Fruit fly (Drosophila melanogaster) whole organism, embryonic: Measurements from ENCODE around the gene CG43850.

ENCODE experiments used
- Atf6 ChIP-seq: fragments of 200-800 bp; sonication (Bioruptor generic); IDR thresholded peaks from 2 replicates; pipeline ENCODE4 v1.3.6; 2022; ENCODE audit warnings: missing biosample characterization, missing genetic modification characterization
- B-H2 ChIP-seq: fragments of 200-800 bp; sonication (Bioruptor generic); optimal IDR thresholded peaks from 2 replicates; lab custom pipeline; 2018; ENCODE audit warnings: missing biosample characterization, mild to moderate bottlenecking, missing genetic modification characterization
- CG11093 ChIP-seq: fragments of 200-800 bp; sonication (Bioruptor generic); IDR thresholded peaks from 3 replicates; pipeline ENCODE4 v1.3.6; 2022; ENCODE audit warnings: missing biosample characterization, missing genetic modification characterization
- CG12744 ChIP-seq: fragments of 200-800 bp; sonication (Bioruptor generic); optimal IDR thresholded peaks from 2 replicates; lab custom pipeline; 2016; ENCODE audit warnings: missing biosample characterization, missing genetic modification characterization
- CG13296 ChIP-seq: fragments of 200-800 bp; sonication (Bioruptor generic); optimal IDR thresholded peaks from 3 replicates; lab custom pipeline; 2018; ENCODE audit warnings: missing biosample characterization, mild to moderate bottlenecking, missing genetic modification characterization
- CG14050 ChIP-seq: fragments of 200-800 bp; sonication (Bioruptor generic); IDR thresholded peaks from 3 replicates; pipeline ENCODE4 v1.3.6; 2022; ENCODE audit warnings: missing biosample characterization, missing genetic modification characterization
- CG14441 ChIP-seq: fragments of 200-800 bp; sonication (Bioruptor generic); IDR thresholded peaks from 2 replicates; pipeline ENCODE4 v1.3.6; 2022; ENCODE audit warnings: missing biosample characterization, missing genetic modification characterization
- CG15479 ChIP-seq: fragments of 200-800 bp; sonication (Bioruptor generic); optimal IDR thresholded peaks from 3 replicates; lab custom pipeline; 2019; ENCODE audit warnings: missing biosample characterization, mild to moderate bottlenecking, missing genetic modification characterization, moderate library complexity
- CG17385 ChIP-seq: fragments of 200-800 bp; sonication (Bioruptor generic); optimal IDR thresholded peaks from 3 replicates; lab custom pipeline; 2018; ENCODE audit warnings: missing biosample characterization, mild to moderate bottlenecking, missing genetic modification characterization
- CG17568 ChIP-seq: fragments of 200-800 bp; sonication (Bioruptor generic); optimal IDR thresholded peaks from 2 replicates; lab custom pipeline; 2018; ENCODE audit warnings: missing biosample characterization, mild to moderate bottlenecking, missing genetic modification characterization, moderate library complexity
- CG17829 ChIP-seq: fragments of 200-800 bp; optimal IDR thresholded peaks from 2 replicates; lab custom pipeline; 2019; ENCODE audit warnings: missing biosample characterization, mild to moderate bottlenecking, missing genetic modification characterization, moderate library complexity
- CG18476 ChIP-seq: fragments of 200-800 bp; sonication (Bioruptor generic); optimal IDR thresholded peaks from 2 replicates; lab custom pipeline; 2016; ENCODE audit warnings: missing biosample characterization, mild to moderate bottlenecking, missing genetic modification characterization
- CG2129 ChIP-seq: fragments of 200-800 bp; sonication (Bioruptor generic); IDR thresholded peaks from 2 replicates; pipeline ENCODE4 v1.3.6; 2022; ENCODE audit warnings: missing biosample characterization, missing genetic modification characterization; ENCODE audit not compliant: partially characterized antibody
- CG32772 ChIP-seq: fragments of 200-800 bp; sonication (Bioruptor generic); IDR thresholded peaks from 2 replicates; pipeline ENCODE4 v1.3.6; 2022; ENCODE audit warnings: missing biosample characterization, missing genetic modification characterization
- CG3407 ChIP-seq: fragments of 200-800 bp; sonication (Bioruptor generic); optimal IDR thresholded peaks from 2 replicates; lab custom pipeline; 2018; ENCODE audit warnings: missing biosample characterization, mild to moderate bottlenecking, missing genetic modification characterization
- CG4424 ChIP-seq: fragments of 200-800 bp; sonication (Bioruptor generic); optimal IDR thresholded peaks from 3 replicates; lab custom pipeline; 2016; ENCODE audit warnings: missing biosample characterization, missing genetic modification characterization
- CG4730 ChIP-seq: fragments of 200-800 bp; sonication (Bioruptor generic); IDR thresholded peaks from 2 replicates; pipeline ENCODE4 v1.3.6; 2022; ENCODE audit warnings: missing biosample characterization, missing genetic modification characterization
- CG4820 ChIP-seq: fragments of 200-800 bp; sonication (Bioruptor generic); optimal IDR thresholded peaks from 3 replicates; lab custom pipeline; 2016; ENCODE audit warnings: missing biosample characterization, missing genetic modification characterization
- CG6272 ChIP-seq: fragments of 200-800 bp; sonication (Bioruptor generic); IDR thresholded peaks from 2 replicates; pipeline ENCODE4 v1.3.6; 2022; ENCODE audit warnings: missing biosample characterization, missing genetic modification characterization
- CG6854 ChIP-seq: fragments of 200-800 bp; sonication (Bioruptor generic); optimal IDR thresholded peaks from 3 replicates; lab custom pipeline; 2017; ENCODE audit warnings: missing biosample characterization, mild to moderate bottlenecking, missing genetic modification characterization
- CG7357 ChIP-seq: fragments of 200-800 bp; sonication (Bioruptor generic); IDR thresholded peaks from 3 replicates; pipeline ENCODE4 v1.3.6; 2022; ENCODE audit warnings: missing biosample characterization, missing genetic modification characterization
- CG7372 ChIP-seq: fragments of 200-800 bp; sonication (Bioruptor generic); IDR thresholded peaks from 2 replicates; pipeline ENCODE4 v1.3.6; 2022; ENCODE audit warnings: missing biosample characterization, missing genetic modification characterization
- CG9437 ChIP-seq: fragments of 200-800 bp; sonication (Bioruptor generic); optimal IDR thresholded peaks from 2 replicates; lab custom pipeline; 2018; ENCODE audit warnings: missing biosample characterization, mild to moderate bottlenecking, missing genetic modification characterization
- Dp ChIP-seq: fragments of 200-800 bp; sonication (Bioruptor generic); optimal IDR thresholded peaks from 2 replicates; lab custom pipeline; 2018; ENCODE audit warnings: missing biosample characterization, mild to moderate bottlenecking, missing genetic modification characterization, moderate library complexity
- Drgx ChIP-seq: fragments of 200-800 bp; sonication (Bioruptor generic); IDR thresholded peaks from 2 replicates; pipeline ENCODE4 v1.3.6; 2022; ENCODE audit warnings: missing biosample characterization, missing genetic modification characterization
- GATAe ChIP-seq: fragments of 200-800 bp; sonication (Bioruptor generic); conservative IDR thresholded peaks from 2 replicates; pipeline ENCODE4 v1.3.6; 2022; ENCODE audit warnings: missing biosample characterization, missing genetic modification characterization
- H2.0 ChIP-seq: fragments of 200-800 bp; sonication (Bioruptor generic); IDR thresholded peaks from 2 replicates; pipeline ENCODE4 v1.3.6; 2022; ENCODE audit warnings: missing biosample characterization, missing genetic modification characterization
- Hr78 ChIP-seq, 2 experiments: fragments of 200-800 bp in 1 of 2; fragments of >200 bp in 1 of 2; sonication (Bioruptor generic) in 1 of 2; optimal IDR thresholded peaks; 2 replicates each; lab custom pipeline; 2017 to 2019; ENCODE audit warnings: missing biosample characterization in 2 of 2, missing genetic modification characterization in 2 of 2, mild to moderate bottlenecking in 1 of 2, moderate library complexity in 1 of 2
- MTF-1 ChIP-seq: fragments of 200-800 bp; sonication (Bioruptor generic); optimal IDR thresholded peaks from 2 replicates; lab custom pipeline; 2018; ENCODE audit warnings: missing biosample characterization, mild to moderate bottlenecking, missing genetic modification characterization, borderline replicate concordance
- NK7.1 ChIP-seq: fragments of 200-800 bp; sonication (Bioruptor generic); optimal IDR thresholded peaks from 3 replicates; lab custom pipeline; 2016; ENCODE audit warnings: missing biosample characterization, missing genetic modification characterization
- Oaz ChIP-seq: fragments of 200-800 bp; sonication (Bioruptor generic); IDR thresholded peaks from 2 replicates; pipeline ENCODE4 v1.3.6; 2022; ENCODE audit warnings: missing biosample characterization, missing genetic modification characterization
- Opbp ChIP-seq: fragments of 200-800 bp; sonication (Bioruptor generic); IDR thresholded peaks from 3 replicates; pipeline ENCODE4 v1.3.6; 2022; ENCODE audit warnings: missing biosample characterization, missing genetic modification characterization; ENCODE audit not compliant: partially characterized antibody
- Optix ChIP-seq: fragments of 200-800 bp; sonication (Bioruptor generic); IDR thresholded peaks from 3 replicates; pipeline ENCODE4 v1.3.6; 2022; ENCODE audit warnings: missing biosample characterization, missing genetic modification characterization
- ac ChIP-seq: fragments of 200-800 bp; sonication (Bioruptor generic); optimal IDR thresholded peaks from 3 replicates; lab custom pipeline; 2017; ENCODE audit warnings: missing biosample characterization, mild to moderate bottlenecking, missing genetic modification characterization
- al ChIP-seq: fragments of 200-800 bp; sonication (Bioruptor generic); IDR thresholded peaks from 2 replicates; pipeline ENCODE4 v1.3.6; 2022; ENCODE audit warnings: missing biosample characterization, missing genetic modification characterization
- ash1 ChIP-seq: fragments of 200-800 bp; sonication (Bioruptor generic); optimal IDR thresholded peaks from 2 replicates; lab custom pipeline; 2018; ENCODE audit warnings: missing biosample characterization, mild to moderate bottlenecking, missing genetic modification characterization
- bigmax ChIP-seq: fragments of 200-800 bp; sonication (Bioruptor generic); optimal IDR thresholded peaks from 2 replicates; lab custom pipeline; 2018; ENCODE audit warnings: missing biosample characterization, mild to moderate bottlenecking, missing genetic modification characterization
- dmrt11E ChIP-seq: fragments of 200-800 bp; sonication (Bioruptor generic); optimal IDR thresholded peaks from 3 replicates; lab custom pipeline; 2018; ENCODE audit warnings: missing biosample characterization, mild to moderate bottlenecking, missing genetic modification characterization, moderate library complexity
- gcm ChIP-seq: fragments of 200-800 bp; sonication (Bioruptor generic); optimal IDR thresholded peaks from 2 replicates; lab custom pipeline; 2019; ENCODE audit warnings: missing biosample characterization, mild to moderate bottlenecking, missing genetic modification characterization, moderate library complexity
- jing ChIP-seq: fragments of 200-800 bp; sonication (Bioruptor generic); optimal IDR thresholded peaks from 2 replicates; lab custom pipeline; 2018; ENCODE audit warnings: missing biosample characterization, mild to moderate bottlenecking, missing genetic modification characterization
- knrl ChIP-seq: fragments of 200-800 bp; sonication (Bioruptor generic); IDR thresholded peaks from 3 replicates; pipeline ENCODE4 v1.3.6; 2022; ENCODE audit warnings: missing biosample characterization, missing genetic modification characterization; ENCODE audit not compliant: partially characterized antibody
- lab ChIP-seq: fragments of 200-800 bp; sonication (Bioruptor generic); optimal IDR thresholded peaks from 3 replicates; lab custom pipeline; 2017; ENCODE audit warnings: missing biosample characterization, missing genetic modification characterization, mild to moderate bottlenecking, moderate library complexity, missing genetic modification reagents
- nerfin-2 ChIP-seq: fragments of 200-800 bp; sonication (Bioruptor generic); IDR thresholded peaks from 2 replicates; pipeline ENCODE4 v1.3.6; 2022; ENCODE audit warnings: missing biosample characterization, missing genetic modification characterization; ENCODE audit not compliant: partially characterized antibody
- org-1 ChIP-seq: fragments of 200-800 bp; sonication (Bioruptor generic); optimal IDR thresholded peaks from 2 replicates; lab custom pipeline; 2017; ENCODE audit warnings: missing biosample characterization, missing genetic modification characterization
- sima ChIP-seq: fragments of 200-800 bp; sonication (Bioruptor generic); optimal IDR thresholded peaks from 2 replicates; lab custom pipeline; 2016; ENCODE audit warnings: missing biosample characterization, missing genetic modification characterization
- sna ChIP-seq: fragments of 200-800 bp; sonication (Bioruptor generic); IDR thresholded peaks from 2 replicates; pipeline ENCODE4 v1.3.6; 2022; ENCODE audit warnings: missing biosample characterization, missing genetic modification characterization; ENCODE audit not compliant: partially characterized antibody
- sqz ChIP-seq: fragments of 200-800 bp; sonication (Bioruptor generic); optimal IDR thresholded peaks from 3 replicates; lab custom pipeline; 2018; ENCODE audit warnings: missing biosample characterization, mild to moderate bottlenecking, missing genetic modification characterization
- toy ChIP-seq: fragments of 200-800 bp; sonication (Bioruptor generic); IDR thresholded peaks from 2 replicates; pipeline ENCODE4 v1.3.6; 2022; ENCODE audit warnings: missing biosample characterization, missing genetic modification characterization
- ttk ChIP-seq: fragments of 200-800 bp; sonication (Bioruptor generic); IDR thresholded peaks from 2 replicates; pipeline ENCODE4 v2.1.2; 2022; ENCODE audit warnings: missing biosample characterization, missing genetic modification characterization
- unpg ChIP-seq: fragments of 200-800 bp; sonication (Bioruptor generic); optimal IDR thresholded peaks from 3 replicates; lab custom pipeline; 2018; ENCODE audit warnings: missing biosample characterization, mild to moderate bottlenecking, missing genetic modification characterization, moderate library complexity

Gene CG43850

dm6 chr2L:13398614-13399161 lies 16.5 kb upstream of the CG43850 start, which contains the start of the genes CG10859 and CG7110 (continued):
- TF ChIP-seq GATAe (GFP tag; lab: Robert Waterston, UW) (no peak), Atf6 (GFP tag; lab: Robert Waterston, UW) (peak; percentile 42; the same call in 1 of the 2 replicates), CG6854 (GFP tag; lab: Kevin White, UChicago) (no peak), ash1 (GFP tag; lab: Kevin White, UChicago) (peak; percentile 46), CG2129 (no peak), nerfin-2 (GFP tag; lab: Robert Waterston, UW) (no peak), CG32772 (no peak), lab (peak; percentile 81), CG4424 (GFP tag; lab: Kevin White, UChicago) (no peak), Oaz (GFP tag; lab: Robert Waterston, UW) (0 out of 2 replicates have a peak, but pooled peaks have one; percentile 32), CG6272 (GFP tag; lab: Robert Waterston, UW) (no peak), B-H2 (peak; percentile 63), bigmax (GFP tag; lab: Kevin White, UChicago) (no peak), MTF-1 (GFP tag; lab: Kevin White, UChicago) (peak; percentile 39), jing (no peak), Opbp (GFP tag; lab: Robert Waterston, UW) (no peak), CG3407 (GFP tag; lab: Kevin White, UChicago) (no peak), Hr78 (GFP tag; optimal IDR thresholded peaks at IDR 0.05; lab: Kevin White, UChicago) (no peak), CG9437 (GFP tag; lab: Kevin White, UChicago) (no peak), sima (no peak), toy (GFP tag; lab: Robert Waterston, UW) (no peak), dmrt11E (tag; lab: Kevin White, UChicago) (peak; percentile 31), CG4730 (GFP tag; lab: Robert Waterston, UW) (no peak), gcm (GFP tag; lab: Kevin White, UChicago) (peak; percentile 9), CG14050 (GFP tag; lab: Robert Waterston, UW) (peak; percentile 14; the same call in 1 of the 3 replicates), NK7.1 (no peak), H2.0 (no peak), ac (GFP tag; lab: Kevin White, UChicago) (no peak), CG14441 (no peak), unpg (GFP tag; lab: Kevin White, UChicago) (peak; percentile 59), al (GFP tag; lab: Robert Waterston, UW) (no peak), CG15479 (GFP tag; lab: Kevin White, UChicago) (no peak), ttk (no peak), org-1 (GFP tag; lab: Kevin White, UChicago) (no peak), Optix (GFP tag; lab: Robert Waterston, UW) (no peak), CG7357 (GFP tag; lab: Robert Waterston, UW) (no peak), CG13296 (peak; percentile 71), sqz (GFP tag; lab: Kevin White, UChicago) (no peak), CG17385 (GFP tag; lab: Kevin White, UChicago) (peak; percentile 42), Dp (GFP tag; lab: Kevin White, UChicago) (peak; percentile 81), CG17568 (GFP tag; lab: Kevin White, UChicago) (peak; percentile 51), knrl (GFP tag; lab: Robert Waterston, UW) (no peak), CG4820 (GFP tag; lab: Kevin White, UChicago) (no peak), CG17829 (tag; lab: Kevin White, UChicago) (peak; percentile 48), CG12744 (GFP tag; lab: Kevin White, UChicago) (no peak), Drgx (no peak), CG7372 (GFP tag; lab: Robert Waterston, UW) (no peak), CG18476 (GFP tag; lab: Kevin White, UChicago) (no peak), sna (GFP tag; lab: Robert Waterston, UW) (no peak), CG11093 (no peak)
